Worm (Caenorhabditis elegans): ENCODE measurements around the gene T16H12.13.

The T16H12.13 gene

DNA sequence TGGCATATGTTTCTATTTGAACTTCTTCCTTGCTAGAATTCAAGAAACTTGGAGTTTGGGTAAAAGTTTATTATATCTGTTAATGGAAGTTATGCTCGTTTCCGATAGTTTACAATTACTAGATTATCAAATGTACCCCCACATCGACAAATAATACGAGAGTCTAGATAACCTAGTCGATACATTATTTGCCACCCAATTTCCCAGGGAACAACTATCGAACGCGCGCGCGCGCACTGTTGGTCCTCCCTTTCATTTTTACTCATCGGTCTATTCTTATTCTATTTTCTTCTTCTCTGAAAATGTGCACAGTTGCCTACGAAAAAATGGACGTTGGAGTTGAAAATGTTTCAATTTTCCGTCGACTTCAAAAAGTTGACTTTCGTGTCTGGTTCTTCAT lies 24.6 kb upstream of the T16H12.13 start, which contains the start of gene T16G12.13:
Gene T16G12.13, plus strand, starts transcription at position 293 of the 400 bp plus-strand sequence.
- peak; percentile 31 for TF ChIP-seq efl-1 (GFP tag; optimal IDR thresholded peaks at IDR 0.05)
- TF ChIP-seq hmg-20 (GFP tag; IDR thresholded peaks at IDR 0.05), result no peak
- TF ChIP-seq unc-130 (GFP tag; optimal IDR thresholded peaks at IDR 0.05), result no peak
- peak; percentile 91 for TF ChIP-seq aptf-2 (GFP tag; conservative IDR thresholded peaks at IDR 0.05)
- peak; percentile 37; the same call in 1 of the 2 replicates for TF ChIP-seq madf-6 (GFP tag; IDR thresholded peaks at IDR 0.05)
- TF ChIP-seq chd-7 (tag; optimal IDR thresholded peaks at IDR 0.05), result no peak
- no peak for TF ChIP-seq F33H1.4 (GFP tag; IDR thresholded peaks at IDR 0.05)

DNA sequence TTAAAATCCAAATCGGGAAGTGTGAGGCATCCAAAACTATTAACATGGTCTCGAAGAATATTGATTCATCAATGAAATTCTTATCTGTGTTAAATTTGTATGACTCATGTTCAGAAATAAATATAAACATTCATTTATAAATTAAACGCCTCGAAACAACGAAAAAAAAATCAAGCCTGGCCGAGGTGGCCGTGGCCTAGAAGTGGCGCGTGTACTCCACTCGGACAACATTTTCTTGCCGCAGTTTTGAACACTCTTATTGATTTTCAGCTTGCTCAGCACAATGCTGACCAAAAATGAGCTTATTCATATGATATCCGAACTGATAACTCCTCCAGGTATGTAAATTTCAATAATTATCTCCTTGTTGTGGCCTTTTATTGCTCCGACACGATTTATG lies 21.1 kb upstream of the T16H12.13 start, which contains the start of gene ekl-6:
Gene ekl-6, plus strand, starts transcription at position 265 of the 400 bp plus-strand sequence.
- TF ChIP-seq Y95B8A.8 (GFP tag; IDR thresholded peaks at IDR 0.05) (no peak), F57A8.1 (GFP tag; optimal IDR thresholded peaks at IDR 0.05) (no peak), zim-3 (tag; optimal IDR thresholded peaks at IDR 0.05) (no peak), cebp-2 (GFP tag; IDR thresholded peaks at IDR 0.05) (no peak), ZK185.1 (tag; optimal IDR thresholded peaks at IDR 0.05; ENCODE audit: poor library complexity, severe bottlenecking) (peak; percentile 89), nfya-2 (GFP tag; IDR thresholded peaks at IDR 0.05) (no peak), ztf-18 (tag; optimal IDR thresholded peaks at IDR 0.05) (peak; percentile 6), hsf-1 (GFP tag; IDR thresholded peaks at IDR 0.05) (no peak), rcor-1 (GFP tag; IDR thresholded peaks at IDR 0.05) (no peak), attf-5 (GFP tag; optimal IDR thresholded peaks at IDR 0.05) (peak; percentile 44), B0019.2 (GFP tag; conservative IDR thresholded peaks at IDR 0.05) (0 out of 2 replicates have a peak, but pooled peaks have one; percentile 23), ztf-6 (GFP tag; IDR thresholded peaks at IDR 0.05) (0 out of 2 replicates have a peak, but pooled peaks have one; percentile 6), K12H6.12 (tag; optimal IDR thresholded peaks at IDR 0.05) (peak; percentile 11), lin-26 (GFP tag; IDR thresholded peaks at IDR 0.05) (no peak), hlh-26 (GFP tag; conservative IDR thresholded peaks at IDR 0.05) (no peak), lag-1 (GFP tag; IDR thresholded peaks at IDR 0.05) (no peak), ceh-27 (GFP tag; optimal IDR thresholded peaks at IDR 0.05) (peak; percentile 67), rec-8 (tag; optimal IDR thresholded peaks at IDR 0.05) (peak in 1 of 2 experiments; percentile 58), bed-2 (GFP tag; IDR thresholded peaks at IDR 0.05) (0 out of 2 replicates have a peak, but pooled peaks have one; percentile 29), ekl-4 (GFP tag; IDR thresholded peaks at IDR 0.05) (no peak), nhr-120 (GFP tag; IDR thresholded peaks at IDR 0.05) (no peak), lir-1 (GFP tag; conservative IDR thresholded peaks at IDR 0.05) (0 out of 2 replicates have a peak, but pooled peaks have one; percentile 39), let-526 (GFP tag; IDR thresholded peaks at IDR 0.05) (no peak), ceh-91 (GFP tag; IDR thresholded peaks at IDR 0.05) (peak; percentile 42; the same call in 1 of the 2 replicates), die-1 (tag; optimal IDR thresholded peaks at IDR 0.05) (no peak), attf-6 (GFP tag; IDR thresholded peaks at IDR 0.05) (no peak), hrde-1 (tag; optimal IDR thresholded peaks at IDR 0.05; ENCODE audit: borderline replicate concordance) (no peak), mxl-1 (tag; optimal IDR thresholded peaks at IDR 0.05) (no peak), madf-6 (GFP tag; IDR thresholded peaks at IDR 0.05) (peak; percentile 53; the same call in 1 of the 2 replicates), hmg-20 (GFP tag; IDR thresholded peaks at IDR 0.05) (no peak), ztf-28 (GFP tag; IDR thresholded peaks at IDR 0.05) (no peak), fkh-3 (tag; optimal IDR thresholded peaks at IDR 0.05) (no peak), unc-130 (GFP tag; optimal IDR thresholded peaks at IDR 0.05) (peak; percentile 79), aptf-2 (GFP tag; conservative IDR thresholded peaks at IDR 0.05) (0 out of 2 replicates have a peak, but pooled peaks have one; percentile 9), aptf-3 (GFP tag; IDR thresholded peaks at IDR 0.05) (no peak), ceh-79 (tag; optimal IDR thresholded peaks at IDR 0.05) (no peak), lin-54 (GFP tag; optimal IDR thresholded peaks at IDR 0.05) (no peak), mcd-1 (GFP tag; IDR thresholded peaks at IDR 0.05) (peak; percentile 55), ztf-3 (GFP tag; optimal IDR thresholded peaks at IDR 0.05) (no peak), madf-8 (GFP tag; conservative IDR thresholded peaks at IDR 0.05) (no peak), lsl-1 (GFP tag; optimal IDR thresholded peaks at IDR 0.05) (peak; percentile 4), let-607 (tag; optimal IDR thresholded peaks at IDR 0.05) (peak in 1 of 2 experiments; percentile 41), C17E4.6 (GFP tag; IDR thresholded peaks at IDR 0.05) (no peak)

Data from whole organism, young adult.